Worm (Caenorhabditis elegans) whole organism, midembryonic: ENCODE results near the gene ZK682.7.

Source experiments
- T22C8.4 ChIP-seq: fragments of 200-800 bp; sonication (Bioruptor generic); IDR thresholded peaks from 2 replicates; pipeline ENCODE4 v1.3.6; 2022; ENCODE audit warnings: missing genetic modification characterization, missing compliant biosample characterization
- cog-1 ChIP-seq: sonication (generic microtip); optimal IDR thresholded peaks from 2 replicates; lab custom pipeline; 2016; ENCODE audit warnings: missing genetic modification characterization, missing compliant biosample characterization
- flt-1 ChIP-seq: fragments of 200-800 bp; sonication (Bioruptor generic); IDR thresholded peaks from 2 replicates; pipeline ENCODE4 v1.3.6; 2022; ENCODE audit warnings: missing genetic modification characterization, missing compliant biosample characterization
- klf-2 ChIP-seq: fragments of 200-800 bp; sonication (Bioruptor generic); conservative IDR thresholded peaks from 2 replicates; pipeline ENCODE4 v1.3.6; 2022; ENCODE audit warnings: missing genetic modification reagents, missing genetic modification characterization, missing compliant biosample characterization
- med-1 ChIP-seq: sonication (generic microtip); optimal IDR thresholded peaks from 2 replicates; lab custom pipeline; 2017; ENCODE audit warnings: missing genetic modification characterization, mild to moderate bottlenecking, missing compliant biosample characterization, antibody characterized with exemption, missing genetic modification reagents; ENCODE audit not compliant: insufficient read depth
- ref-1 ChIP-seq: fragments of 200-800 bp; sonication (Bioruptor generic); conservative IDR thresholded peaks from 2 replicates; pipeline ENCODE4 v1.3.6; 2022; ENCODE audit warnings: missing genetic modification reagents, missing genetic modification characterization, missing compliant biosample characterization
- tab-1 ChIP-seq: fragments of 200-800 bp; sonication (Bioruptor generic); IDR thresholded peaks from 2 replicates; pipeline ENCODE4 v1.3.6; 2022; ENCODE audit warnings: missing genetic modification characterization, missing compliant biosample characterization
- ztf-23 ChIP-seq: fragments of 200-800 bp; sonication (Bioruptor generic); IDR thresholded peaks from 2 replicates; pipeline ENCODE4 v1.3.6; 2022; ENCODE audit warnings: missing genetic modification reagents, missing genetic modification characterization, missing compliant biosample characterization
- ztf-29 ChIP-seq: fragments of 200-800 bp; sonication (Bioruptor generic); IDR thresholded peaks from 2 replicates; pipeline ENCODE4 v1.3.6; 2022; ENCODE audit warnings: missing genetic modification reagents, missing genetic modification characterization, missing compliant biosample characterization

The ZK682.7 gene

ce11 chrV:9328670-9329069 is 36.7 kb upstream of the ZK682.7 start, which contains the start of gene K07B1.4:
Gene K07B1.4 (plus strand): TSS chrV:9328970.
- TF ChIP-seq flt-1 (GFP tag; lab: Robert Waterston, UW): no peak
- TF ChIP-seq cog-1 (tag; lab: Kevin White, UChicago): no peak
- TF ChIP-seq ref-1 (GFP tag; lab: Robert Waterston, UW): no peak
- no peak for TF ChIP-seq T22C8.4 (GFP tag; lab: Robert Waterston, UW)
- TF ChIP-seq ztf-29: no peak
- TF ChIP-seq tab-1 (GFP tag; lab: Robert Waterston, UW): no peak
- no peak for TF ChIP-seq med-1 (GFP tag; lab: Kevin White, UChicago)
- TF ChIP-seq ztf-23 (GFP tag; lab: Robert Waterston, UW): no peak
- TF ChIP-seq klf-2: no peak

DNA sequence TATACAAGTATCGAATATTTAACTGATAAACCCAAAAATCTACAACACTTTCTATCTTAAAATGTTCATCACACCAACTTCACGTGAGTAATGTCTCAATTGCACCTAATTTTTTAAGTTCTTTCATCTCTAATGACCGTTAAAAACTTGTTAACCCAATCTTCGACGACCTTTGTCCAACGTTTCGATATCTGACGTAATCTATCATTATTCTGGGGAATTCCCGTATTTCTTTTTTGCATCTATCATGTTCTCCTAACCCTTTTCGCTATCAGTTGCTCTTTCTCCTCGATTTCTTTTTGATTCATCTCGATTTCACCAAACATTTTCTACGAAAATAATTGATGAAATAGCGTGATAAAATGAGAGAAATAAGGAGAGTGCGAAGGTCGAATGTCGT is 35.7 kb upstream of the ZK682.7 start:
- TF ChIP-seq cog-1 (tag; lab: Kevin White, UChicago): no peak
- TF ChIP-seq ref-1 (GFP tag; lab: Robert Waterston, UW): no peak
- TF ChIP-seq flt-1 (GFP tag; lab: Robert Waterston, UW): no peak
- TF ChIP-seq tab-1 (GFP tag; lab: Robert Waterston, UW): no peak
- no peak for TF ChIP-seq ztf-23 (GFP tag; lab: Robert Waterston, UW)
- no peak for TF ChIP-seq ztf-29
- TF ChIP-seq med-1 (GFP tag; lab: Kevin White, UChicago): no peak
- TF ChIP-seq T22C8.4 (GFP tag; lab: Robert Waterston, UW): no peak
- TF ChIP-seq klf-2: no peak

ce11 chrV:9326903-9327302 is 34.9 kb upstream of the ZK682.7 start:
- TF ChIP-seq flt-1 (GFP tag; lab: Robert Waterston, UW): no peak
- no peak for TF ChIP-seq T22C8.4 (GFP tag; lab: Robert Waterston, UW)
- no peak for TF ChIP-seq ref-1 (GFP tag; lab: Robert Waterston, UW)
- TF ChIP-seq cog-1 (tag; lab: Kevin White, UChicago): no peak
- TF ChIP-seq tab-1 (GFP tag; lab: Robert Waterston, UW): no peak
- TF ChIP-seq med-1 (GFP tag; lab: Kevin White, UChicago): no peak
- TF ChIP-seq ztf-23 (GFP tag; lab: Robert Waterston, UW): no peak
- no peak for TF ChIP-seq ztf-29
- no peak for TF ChIP-seq klf-2

ce11 chrV:9324167-9324566 is 32.2 kb upstream of the ZK682.7 start:
- TF ChIP-seq tab-1 (GFP tag; lab: Robert Waterston, UW) (no peak), ztf-23 (GFP tag; lab: Robert Waterston, UW) (no peak), flt-1 (GFP tag; lab: Robert Waterston, UW) (no peak), med-1 (GFP tag; lab: Kevin White, UChicago) (no peak), klf-2 (no peak), ztf-29 (no peak), cog-1 (tag; lab: Kevin White, UChicago) (no peak), ref-1 (GFP tag; lab: Robert Waterston, UW) (no peak)

- TF ChIP-seq ztf-23 (GFP tag; lab: Robert Waterston, UW): no peak
- no peak for TF ChIP-seq T22C8.4 (GFP tag; lab: Robert Waterston, UW)
- no peak for TF ChIP-seq klf-2
Measured at ce11 chrV:9322886-9323285, 30.9 kb upstream of the ZK682.7 start, which contains the start of gene tag-153. Gene tag-153 (plus strand): TSS chrV:9323085.

ce11 chrV:9321185-9321584 is 29.2 kb upstream of the ZK682.7 start, which contains the start of gene F44A2.7:
Gene F44A2.7 (plus strand): TSS chrV:9321485.
- TF ChIP-seq ztf-29 (no peak), klf-2 (no peak), med-1 (GFP tag; lab: Kevin White, UChicago) (no peak), T22C8.4 (GFP tag; lab: Robert Waterston, UW) (no peak), cog-1 (tag; lab: Kevin White, UChicago) (no peak), ref-1 (GFP tag; lab: Robert Waterston, UW) (no peak), tab-1 (GFP tag; lab: Robert Waterston, UW) (no peak), flt-1 (GFP tag; lab: Robert Waterston, UW) (no peak)

ce11 chrV:9318046-9318445 is 26.1 kb upstream of the ZK682.7 start, which contains the start of gene kvs-3:
Gene kvs-3 (plus strand): TSS chrV:9318311.
- TF ChIP-seq ztf-23 (GFP tag; lab: Robert Waterston, UW) (peak; percentile 82), cog-1 (tag; lab: Kevin White, UChicago) (no peak), tab-1 (GFP tag; lab: Robert Waterston, UW) (0 out of 2 replicates have a peak, but pooled peaks have one; percentile 66), ztf-29 (no peak), ref-1 (GFP tag; lab: Robert Waterston, UW) (0 out of 2 replicates have a peak, but pooled peaks have one; percentile 15), flt-1 (GFP tag; lab: Robert Waterston, UW) (no peak), med-1 (GFP tag; lab: Kevin White, UChicago) (peak; percentile 26), T22C8.4 (GFP tag; lab: Robert Waterston, UW) (peak; percentile 63), klf-2 (0 out of 2 replicates have a peak, but pooled peaks have one; percentile 47)

DNA sequence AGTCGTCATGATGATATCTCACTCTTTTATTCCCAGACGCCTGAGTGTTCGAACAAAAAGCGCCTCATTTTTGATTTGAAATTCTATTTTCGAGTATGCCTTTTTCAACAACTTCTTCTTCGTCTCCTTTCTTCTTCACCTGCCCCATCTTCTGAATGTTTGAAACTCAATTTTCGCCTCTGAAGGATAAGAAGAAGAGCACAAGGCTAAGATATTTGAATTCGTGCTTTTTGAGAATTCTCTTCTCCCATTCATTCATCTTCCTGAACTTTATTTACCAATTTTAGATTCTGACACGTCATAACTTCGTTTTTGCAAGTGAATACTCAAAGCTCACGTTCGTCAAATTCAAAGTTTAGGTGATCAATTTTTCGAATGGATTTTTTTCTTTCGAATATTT is 25.0 kb upstream of the ZK682.7 start:
- TF ChIP-seq ztf-23 (GFP tag; lab: Robert Waterston, UW) (no peak), ref-1 (GFP tag; lab: Robert Waterston, UW) (no peak), flt-1 (GFP tag; lab: Robert Waterston, UW) (no peak), klf-2 (no peak), med-1 (GFP tag; lab: Kevin White, UChicago) (no peak), T22C8.4 (GFP tag; lab: Robert Waterston, UW) (no peak), tab-1 (GFP tag; lab: Robert Waterston, UW) (no peak), cog-1 (tag; lab: Kevin White, UChicago) (no peak), ztf-29 (no peak)

DNA sequence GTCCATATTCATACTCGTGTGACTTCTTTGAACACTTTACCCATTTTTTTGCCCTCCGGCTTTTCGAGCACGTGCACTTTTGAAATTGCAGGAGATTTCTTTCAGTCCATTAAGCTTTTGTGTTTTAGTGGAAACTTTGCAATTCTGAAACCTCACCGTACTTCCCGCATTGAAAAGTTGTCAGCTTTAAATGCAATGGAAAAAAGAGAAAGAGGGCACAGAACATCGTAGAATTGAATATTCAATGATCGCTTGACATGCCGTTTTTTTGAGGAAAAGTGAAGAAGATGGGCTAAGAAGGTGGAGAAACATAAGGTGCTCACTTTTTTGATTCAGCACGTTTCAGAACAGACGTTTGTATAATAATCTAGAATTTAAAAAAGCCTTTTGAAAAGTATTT is 22.4 kb upstream of the ZK682.7 start:
- TF ChIP-seq ztf-23 (GFP tag; lab: Robert Waterston, UW): no peak
- no peak for TF ChIP-seq ztf-29
- TF ChIP-seq cog-1 (tag; lab: Kevin White, UChicago): no peak
- TF ChIP-seq klf-2: no peak
- TF ChIP-seq ref-1 (GFP tag; lab: Robert Waterston, UW): no peak
- no peak for TF ChIP-seq tab-1 (GFP tag; lab: Robert Waterston, UW)
